Worm (Caenorhabditis elegans) whole organism, L4/young adult: ENCODE measurements around the gene Y50E8A.10.

Experiments used
- W03F9.2 ChIP-seq: fragments of 150-350 bp; optimal IDR thresholded peaks from 2 replicates; lab custom pipeline; 2014; ENCODE audit warnings: missing biosample characterization, missing genetic modification characterization
- dao-5 ChIP-seq: sonication (generic microtip); optimal IDR thresholded peaks from 2 replicates; lab custom pipeline; 2016; ENCODE audit warnings: missing genotype, missing genetic modification characterization, moderate library complexity, missing compliant biosample characterization
- him-1 ChIP-seq: sonication (generic microtip); optimal IDR thresholded peaks from 2 replicates; lab custom pipeline; 2016; ENCODE audit warnings: missing genotype, missing genetic modification reagents, missing genetic modification characterization, missing compliant biosample characterization

DNA sequence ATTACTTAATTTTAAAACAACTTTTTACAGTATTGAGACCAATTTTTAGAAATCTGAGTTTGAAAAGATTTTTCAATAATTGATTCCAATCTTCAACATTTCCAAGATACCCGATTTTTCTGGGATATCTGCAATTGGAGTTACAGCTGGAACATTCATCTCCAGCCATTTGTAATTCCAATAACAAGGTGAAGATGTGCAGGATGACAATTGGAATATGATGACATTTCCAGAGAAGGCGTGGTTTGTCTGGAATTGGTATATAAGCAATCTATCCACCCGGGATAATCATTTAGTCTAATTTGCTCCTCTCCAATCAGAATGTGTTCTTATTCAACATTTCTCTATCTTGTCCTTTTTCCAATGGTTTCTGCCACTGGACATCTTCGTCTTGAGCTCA is 1.3 kb downstream of the Y50E8A.10 start, which contains the start of gene Y50E8A.11:
- TF ChIP-seq him-1 (tag; lab: Kevin White, UChicago) (no peak), W03F9.2 (no peak), dao-5 (tag; lab: Kevin White, UChicago) (no peak)
